Worm (Caenorhabditis elegans): ENCODE data around the gene Y12A6A.1.

ce11 chrX:13590688-13591087, 30.8 kb downstream of the Y12A6A.1 start:
- no peak for TF ChIP-seq lin-11 (tag; optimal IDR thresholded peaks at IDR 0.05)
- peak; percentile 41 for TF ChIP-seq C08G9.2 (tag; optimal IDR thresholded peaks at IDR 0.05)
- TF ChIP-seq pat-9 (tag; optimal IDR thresholded peaks at IDR 0.05), result no peak
- no peak for TF ChIP-seq nhr-11 (tag; optimal IDR thresholded peaks at IDR 0.05)
- TF ChIP-seq elt-2 (tag; optimal IDR thresholded peaks at IDR 0.05), result no peak
- TF ChIP-seq nfya-1 (tag; optimal IDR thresholded peaks at IDR 0.05), result no peak
- no peak for TF ChIP-seq ets-4 (tag; optimal IDR thresholded peaks at IDR 0.05)
- peak; percentile 36 for TF ChIP-seq pag-3 (tag; optimal IDR thresholded peaks at IDR 0.05; ENCODE audit: borderline replicate concordance)
- TF ChIP-seq sox-2 (GFP tag; IDR thresholded peaks at IDR 0.05), result no peak
- TF ChIP-seq unc-86 (tag; optimal IDR thresholded peaks at IDR 0.05), result no peak
- no peak for TF ChIP-seq dve-1 (tag; optimal IDR thresholded peaks at IDR 0.05)
